Worm (Caenorhabditis elegans): Measurements from ENCODE around the gene fbxb-55.

DNA sequence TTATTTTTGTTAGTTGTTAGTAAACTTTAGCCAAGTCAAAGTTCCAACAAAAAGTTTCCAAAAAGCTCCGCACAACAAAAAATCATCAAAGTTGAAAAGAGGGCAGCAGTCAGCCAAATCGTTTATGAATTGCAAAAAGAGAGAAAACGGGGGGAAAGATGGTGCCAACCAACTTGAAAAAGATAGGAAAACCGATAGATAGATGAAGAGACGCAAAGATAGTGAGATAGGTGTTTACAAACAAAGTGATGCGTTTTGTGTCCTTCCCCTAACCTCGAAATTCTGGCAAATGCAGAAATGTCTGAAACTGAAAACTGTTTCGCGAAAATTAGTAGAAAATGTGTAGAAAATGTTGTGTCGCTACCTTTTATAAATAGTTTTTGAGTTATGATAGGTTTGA, 35.1 kb upstream of the fbxb-55 start:
- TF ChIP-seq mab-5 (tag; optimal IDR thresholded peaks at IDR 0.05) (no peak), ham-2 (GFP tag; optimal IDR thresholded peaks at IDR 0.05) (no peak), elt-3 (tag; optimal IDR thresholded peaks at IDR 0.05) (no peak), mep-1 (tag; optimal IDR thresholded peaks at IDR 0.05) (no peak), ztf-11 (tag; optimal IDR thresholded peaks at IDR 0.05) (no peak), blmp-1 (tag; optimal IDR thresholded peaks at IDR 0.05) (no peak), M03D4.4 (tag; optimal IDR thresholded peaks at IDR 0.05) (no peak), sem-2 (GFP tag; optimal IDR thresholded peaks at IDR 0.05) (no peak)
